Fruit fly (Drosophila melanogaster) whole organism, pupa: ENCODE results near the gene Osi6.

ENCODE experiments used
- CG12605 ChIP-seq: fragments of 200-800 bp; sonication (Bioruptor generic); IDR thresholded peaks from 2 replicates; pipeline ENCODE4 v1.3.6; 2022; ENCODE audit warnings: missing biosample characterization, missing genetic modification characterization
- CG15710 ChIP-seq: fragments of 200-800 bp; sonication (Bioruptor generic); optimal IDR thresholded peaks from 2 replicates; lab custom pipeline; 2018; ENCODE audit warnings: missing biosample characterization, mild to moderate bottlenecking, missing genetic modification characterization, moderate library complexity
- CG17806 ChIP-seq: fragments of 200-800 bp; sonication (Bioruptor generic); optimal IDR thresholded peaks from 2 replicates; lab custom pipeline; 2018; ENCODE audit warnings: missing biosample characterization, mild to moderate bottlenecking, missing genetic modification characterization, moderate library complexity
- CG32121 ChIP-seq: fragments of 200-800 bp; sonication (Bioruptor generic); IDR thresholded peaks from 2 replicates; pipeline ENCODE4 v1.3.6; 2022; ENCODE audit warnings: missing biosample characterization, missing genetic modification characterization
- CG8159 ChIP-seq: fragments of 200-800 bp; sonication (Bioruptor generic); optimal IDR thresholded peaks from 3 replicates; lab custom pipeline; 2018; ENCODE audit warnings: missing biosample characterization, mild to moderate bottlenecking, missing genetic modification characterization, moderate library complexity
- CG8301 ChIP-seq: fragments of 200-800 bp; sonication (Bioruptor generic); optimal IDR thresholded peaks from 2 replicates; lab custom pipeline; 2018; ENCODE audit warnings: missing biosample characterization, mild to moderate bottlenecking, missing genetic modification characterization
- CG9948 ChIP-seq: fragments of 200-800 bp; sonication (Bioruptor generic); optimal IDR thresholded peaks from 2 replicates; lab custom pipeline; 2018; ENCODE audit warnings: missing biosample characterization, mild to moderate bottlenecking, missing genetic modification characterization, moderate library complexity
- EcR ChIP-seq: fragments of 200-800 bp; sonication (Bioruptor generic); optimal IDR thresholded peaks from 3 replicates; lab custom pipeline; 2019; ENCODE audit warnings: missing biosample characterization, missing genetic modification characterization, mild to moderate bottlenecking, moderate library complexity, missing genetic modification reagents
- Ets98B ChIP-seq: fragments of 200-800 bp; sonication (Bioruptor generic); IDR thresholded peaks from 2 replicates; pipeline ENCODE4 v1.3.6; 2022; ENCODE audit warnings: missing biosample characterization, missing genetic modification characterization
- Pif1A ChIP-seq: fragments of 200-800 bp; sonication (Bioruptor generic); optimal IDR thresholded peaks from 3 replicates; lab custom pipeline; 2016; ENCODE audit warnings: missing biosample characterization, missing genetic modification characterization
- Snoo ChIP-seq: fragments of 200-800 bp; sonication (Bioruptor generic); optimal IDR thresholded peaks from 3 replicates; lab custom pipeline; 2017; ENCODE audit warnings: missing biosample characterization, mild to moderate bottlenecking, missing genetic modification characterization, inconsistent platforms
- fd96Ca ChIP-seq: fragments of 200-800 bp; sonication (Bioruptor generic); IDR thresholded peaks from 3 replicates; pipeline ENCODE4 v1.3.6; 2022; ENCODE audit warnings: missing biosample characterization, missing genetic modification characterization
- rn ChIP-seq: fragments of 200-800 bp; sonication (Bioruptor generic); IDR thresholded peaks from 2 replicates; pipeline ENCODE4 v1.3.6; 2022; ENCODE audit warnings: missing biosample characterization, missing genetic modification characterization

dm6 chr3R:6231391-6231790 is 3.1 kb upstream of the Osi6 start:
- TF ChIP-seq CG12605 (GFP tag; lab: Robert Waterston, UW) = no peak
- TF ChIP-seq EcR = no peak
- no peak for TF ChIP-seq CG8301 (tag; lab: Kevin White, UChicago)
- no peak for TF ChIP-seq fd96Ca (GFP tag; lab: Robert Waterston, UW)
- no peak for TF ChIP-seq CG9948 (tag; lab: Kevin White, UChicago)
- no peak for TF ChIP-seq Snoo (tag; lab: Kevin White, UChicago)
- no peak for TF ChIP-seq rn
- TF ChIP-seq Pif1A (GFP tag; lab: Kevin White, UChicago) = no peak
- TF ChIP-seq CG32121 (GFP tag; lab: Robert Waterston, UW) = no peak
- no peak for TF ChIP-seq CG15710
- TF ChIP-seq CG8159 (tag; lab: Kevin White, UChicago) = no peak
- TF ChIP-seq CG17806 = no peak
- no peak for TF ChIP-seq Ets98B (GFP tag; lab: Robert Waterston, UW)
